Worm (Caenorhabditis elegans): ENCODE data around the gene F55A11.8.

The F55A11.8 gene

DNA sequence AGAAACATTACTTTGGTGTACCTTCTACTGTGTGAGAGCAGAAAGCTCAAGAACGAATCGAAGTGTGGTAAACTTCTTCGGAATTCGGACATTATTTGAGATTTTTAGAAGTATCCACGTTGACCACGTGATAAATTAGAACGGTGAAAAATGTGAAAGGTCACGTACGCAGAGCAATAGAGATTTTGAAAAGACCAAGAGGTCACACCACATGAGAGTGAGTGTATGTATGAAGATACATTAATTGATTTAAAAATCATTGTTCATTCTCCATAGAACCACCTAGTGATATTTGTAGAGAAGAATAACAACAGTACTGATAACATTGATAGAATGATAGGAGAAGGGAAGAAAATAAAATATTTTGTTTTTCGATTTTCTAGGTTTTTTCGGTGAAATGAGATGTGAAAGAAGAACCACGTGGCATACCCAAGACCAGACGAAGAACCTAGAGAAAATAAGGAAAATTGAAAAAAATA lies 34.5 kb downstream of the F55A11.8 start, which contains the start of gene pyc-1:
pyc-1 (minus strand) TSS at position 69 of the 479 bp plus-strand sequence.
- TF ChIP-seq pes-1 (GFP tag; IDR thresholded peaks at IDR 0.05) (no peak), ceh-13 (GFP tag; optimal IDR thresholded peaks at IDR 0.05) (no peak), B0310.2 (tag; optimal IDR thresholded peaks at IDR 0.05) (no peak), ets-7 (tag; optimal IDR thresholded peaks at IDR 0.05) (no peak), tra-4 (tag; optimal IDR thresholded peaks at IDR 0.05) (no peak), tbx-37 (GFP tag; conservative IDR thresholded peaks at IDR 0.05) (no peak), hmg-4 (GFP tag; optimal IDR thresholded peaks at IDR 0.05) (no peak), tbx-11 (GFP tag; IDR thresholded peaks at IDR 0.05) (no peak), ceh-36 (tag; optimal IDR thresholded peaks at IDR 0.05) (no peak), flt-1 (GFP tag; IDR thresholded peaks at IDR 0.05) (no peak), sea-1 (GFP tag; conservative IDR thresholded peaks at IDR 0.05) (no peak), scrt-1 (GFP tag; IDR thresholded peaks at IDR 0.05) (no peak)

ce11 chrV:11823978-11824377 lies 36.0 kb downstream of the F55A11.8 start:
- TF ChIP-seq ceh-13 (GFP tag; optimal IDR thresholded peaks at IDR 0.05) = no peak
- TF ChIP-seq B0310.2 (tag; optimal IDR thresholded peaks at IDR 0.05) = no peak
- TF ChIP-seq aly-1 (tag; optimal IDR thresholded peaks at IDR 0.05) = no peak
- TF ChIP-seq sea-1 (GFP tag; conservative IDR thresholded peaks at IDR 0.05) = no peak
- TF ChIP-seq tra-4 (tag; optimal IDR thresholded peaks at IDR 0.05) = no peak
- no peak for TF ChIP-seq scrt-1 (GFP tag; IDR thresholded peaks at IDR 0.05)

- no peak for TF ChIP-seq ceh-36 (tag; optimal IDR thresholded peaks at IDR 0.05)
- no peak for TF ChIP-seq ama-1 (optimal IDR thresholded peaks at IDR 0.05)
- no peak for TF ChIP-seq F13C5.2 (tag; optimal IDR thresholded peaks at IDR 0.05)
- no peak for TF ChIP-seq ceh-13 (GFP tag; optimal IDR thresholded peaks at IDR 0.05)
- TF ChIP-seq flt-1 (GFP tag; IDR thresholded peaks at IDR 0.05) = no peak
- TF ChIP-seq scrt-1 (GFP tag; IDR thresholded peaks at IDR 0.05) = no peak
- TF ChIP-seq tbx-37 (GFP tag; conservative IDR thresholded peaks at IDR 0.05) = no peak
- TF ChIP-seq sea-1 (GFP tag; conservative IDR thresholded peaks at IDR 0.05) = no peak
- no peak for TF ChIP-seq hnd-1 (tag; optimal IDR thresholded peaks at IDR 0.05)
- no peak for TF ChIP-seq hmg-4 (GFP tag; optimal IDR thresholded peaks at IDR 0.05)
- TF ChIP-seq hmbx-1 (tag; optimal IDR thresholded peaks at IDR 0.05) = no peak
- no peak for TF ChIP-seq ets-7 (tag; optimal IDR thresholded peaks at IDR 0.05)
Measured at ce11 chrV:11825662-11826061, 37.7 kb downstream of the F55A11.8 start, which contains the start of gene D2023.4. Gene D2023.4, minus strand, starts transcription at chrV:11825762.

DNA sequence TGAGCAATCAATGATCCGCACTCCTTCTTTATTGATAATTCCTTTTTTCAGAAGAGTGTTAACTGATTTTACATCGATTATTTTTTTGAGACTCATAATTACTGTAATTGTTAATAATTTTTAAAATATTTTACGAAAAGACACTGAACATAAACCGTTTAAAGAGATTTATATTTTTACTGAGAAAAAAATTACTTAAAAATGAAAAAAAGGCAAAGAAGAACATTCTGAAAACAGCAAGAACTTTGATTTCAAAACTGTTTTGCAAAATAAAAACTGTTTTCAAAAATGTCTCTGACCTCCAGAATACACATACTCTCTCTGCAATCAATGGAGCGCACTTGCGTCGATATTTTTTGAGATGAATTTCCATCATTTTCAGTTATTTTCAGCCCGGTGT lies 39.0 kb downstream of the F55A11.8 start, which contains the start of the genes mpst-1 and D2023.6:
mpst-1 (minus strand) TSS at position 101 of the 400 bp plus-strand sequence.
D2023.6 (plus strand) TSS at position 388 of the 400 bp plus-strand sequence.
- TF ChIP-seq tbx-11 (GFP tag; IDR thresholded peaks at IDR 0.05) = no peak
- no peak for TF ChIP-seq hnd-1 (tag; optimal IDR thresholded peaks at IDR 0.05)
- TF ChIP-seq pes-1 (GFP tag; IDR thresholded peaks at IDR 0.05) = no peak
- TF ChIP-seq flt-1 (GFP tag; IDR thresholded peaks at IDR 0.05) = no peak
- no peak for TF ChIP-seq ets-7 (tag; optimal IDR thresholded peaks at IDR 0.05)
- TF ChIP-seq B0310.2 (tag; optimal IDR thresholded peaks at IDR 0.05) = no peak
- TF ChIP-seq hmg-4 (GFP tag; optimal IDR thresholded peaks at IDR 0.05) = no peak
- no peak for TF ChIP-seq scrt-1 (GFP tag; IDR thresholded peaks at IDR 0.05)
- TF ChIP-seq F13C5.2 (tag; optimal IDR thresholded peaks at IDR 0.05) = no peak
- no peak for TF ChIP-seq ama-1 (optimal IDR thresholded peaks at IDR 0.05)
- TF ChIP-seq sea-1 (GFP tag; conservative IDR thresholded peaks at IDR 0.05) = no peak
- no peak for TF ChIP-seq ceh-13 (GFP tag; optimal IDR thresholded peaks at IDR 0.05)
- TF ChIP-seq hmbx-1 (tag; optimal IDR thresholded peaks at IDR 0.05) = no peak
- TF ChIP-seq tbx-37 (GFP tag; conservative IDR thresholded peaks at IDR 0.05) = no peak

DNA sequence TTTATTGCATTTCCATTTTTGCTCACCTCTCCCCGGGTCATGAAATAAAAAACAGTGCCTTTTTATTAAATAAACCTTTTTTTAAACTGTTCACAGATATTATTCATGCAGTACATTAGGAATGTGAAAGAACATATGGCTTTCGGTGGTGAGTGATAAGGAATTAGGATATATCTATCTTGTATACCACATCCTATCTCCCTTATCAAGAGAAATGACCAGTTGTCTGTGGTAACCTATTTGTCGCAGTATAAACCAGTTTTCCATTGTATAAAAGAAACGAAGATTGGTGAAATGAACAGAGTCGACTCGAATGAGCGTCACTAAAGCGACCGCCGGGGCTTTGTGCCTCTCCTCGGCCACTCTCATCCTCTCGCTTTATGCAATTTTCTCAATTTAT lies 41.3 kb downstream of the F55A11.8 start, which contains the start of gene col-158:
col-158 (plus strand) TSS at position 301 of the 400 bp plus-strand sequence.
- TF ChIP-seq tra-4 (tag; optimal IDR thresholded peaks at IDR 0.05) (no peak), ceh-13 (GFP tag; optimal IDR thresholded peaks at IDR 0.05) (no peak), hmbx-1 (tag; optimal IDR thresholded peaks at IDR 0.05) (no peak), B0310.2 (tag; optimal IDR thresholded peaks at IDR 0.05) (no peak)

DNA sequence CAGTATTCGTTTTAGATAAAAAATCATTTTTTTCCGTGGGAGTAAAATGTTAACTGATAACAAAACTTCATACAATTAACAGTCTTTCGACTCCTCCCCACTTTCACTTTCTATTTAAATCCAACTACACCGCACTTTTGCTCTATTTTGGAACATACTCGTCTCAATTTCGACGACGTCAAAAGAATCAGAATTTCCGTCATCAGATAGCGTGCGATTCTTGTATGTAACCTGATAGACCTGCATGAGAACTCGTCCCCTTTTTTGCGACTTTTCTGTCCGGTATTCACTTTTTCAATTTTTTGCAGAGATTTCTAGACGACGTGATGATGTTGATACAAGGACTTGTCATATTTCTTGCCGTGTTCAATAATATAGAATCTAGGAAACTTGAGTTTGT lies 45.3 kb downstream of the F55A11.8 start, which contains the start of gene pho-8:
pho-8 (plus strand) TSS at position 301 of the 400 bp plus-strand sequence.
- TF ChIP-seq scrt-1 (GFP tag; IDR thresholded peaks at IDR 0.05) = no peak
- no peak for TF ChIP-seq ceh-13 (GFP tag; optimal IDR thresholded peaks at IDR 0.05)
- TF ChIP-seq tbx-11 (GFP tag; IDR thresholded peaks at IDR 0.05) = no peak
- TF ChIP-seq hnd-1 (tag; optimal IDR thresholded peaks at IDR 0.05) = no peak
- TF ChIP-seq sea-1 (GFP tag; conservative IDR thresholded peaks at IDR 0.05) = no peak
- no peak for TF ChIP-seq hmbx-1 (tag; optimal IDR thresholded peaks at IDR 0.05)
- TF ChIP-seq hmg-4 (GFP tag; optimal IDR thresholded peaks at IDR 0.05) = no peak
- no peak for TF ChIP-seq tbx-37 (GFP tag; conservative IDR thresholded peaks at IDR 0.05)
- TF ChIP-seq tra-4 (tag; optimal IDR thresholded peaks at IDR 0.05) = no peak
- no peak for TF ChIP-seq pes-1 (GFP tag; IDR thresholded peaks at IDR 0.05)
- TF ChIP-seq ets-7 (tag; optimal IDR thresholded peaks at IDR 0.05) = no peak
- no peak for TF ChIP-seq B0310.2 (tag; optimal IDR thresholded peaks at IDR 0.05)
- no peak for TF ChIP-seq flt-1 (GFP tag; IDR thresholded peaks at IDR 0.05)
- no peak for TF ChIP-seq ceh-36 (tag; optimal IDR thresholded peaks at IDR 0.05)
- no peak for TF ChIP-seq F13C5.2 (tag; optimal IDR thresholded peaks at IDR 0.05)
- TF ChIP-seq ama-1 (optimal IDR thresholded peaks at IDR 0.05) = no peak

ce11 chrV:11836073-11836472 lies 48.1 kb downstream of the F55A11.8 start, which contains the start of gene R13H4.2:
Gene R13H4.2, plus strand, starts transcription at chrV:11836391.
- TF ChIP-seq ceh-13 (GFP tag; optimal IDR thresholded peaks at IDR 0.05) (no peak), ama-1 (optimal IDR thresholded peaks at IDR 0.05) (no peak), B0310.2 (tag; optimal IDR thresholded peaks at IDR 0.05) (no peak), hnd-1 (tag; optimal IDR thresholded peaks at IDR 0.05) (no peak), pes-1 (GFP tag; IDR thresholded peaks at IDR 0.05) (no peak), F13C5.2 (tag; optimal IDR thresholded peaks at IDR 0.05) (no peak), flt-1 (GFP tag; IDR thresholded peaks at IDR 0.05) (no peak)

Measured in whole organism, early embryonic.